Fruit fly (Drosophila melanogaster) Kc167 (cell line): ENCODE measurements around the gene Aduk.

Source experiments
- Sin3A ChIP-seq: fragments of >200 bp; optimal IDR thresholded peaks from 2 replicates; lab custom pipeline; 2018; ENCODE audit warnings: missing external identifiers
- psq ChIP-seq: fragments of >200 bp; optimal IDR thresholded peaks from 2 replicates; lab custom pipeline; 2017; ENCODE audit warnings: missing external identifiers

DNA sequence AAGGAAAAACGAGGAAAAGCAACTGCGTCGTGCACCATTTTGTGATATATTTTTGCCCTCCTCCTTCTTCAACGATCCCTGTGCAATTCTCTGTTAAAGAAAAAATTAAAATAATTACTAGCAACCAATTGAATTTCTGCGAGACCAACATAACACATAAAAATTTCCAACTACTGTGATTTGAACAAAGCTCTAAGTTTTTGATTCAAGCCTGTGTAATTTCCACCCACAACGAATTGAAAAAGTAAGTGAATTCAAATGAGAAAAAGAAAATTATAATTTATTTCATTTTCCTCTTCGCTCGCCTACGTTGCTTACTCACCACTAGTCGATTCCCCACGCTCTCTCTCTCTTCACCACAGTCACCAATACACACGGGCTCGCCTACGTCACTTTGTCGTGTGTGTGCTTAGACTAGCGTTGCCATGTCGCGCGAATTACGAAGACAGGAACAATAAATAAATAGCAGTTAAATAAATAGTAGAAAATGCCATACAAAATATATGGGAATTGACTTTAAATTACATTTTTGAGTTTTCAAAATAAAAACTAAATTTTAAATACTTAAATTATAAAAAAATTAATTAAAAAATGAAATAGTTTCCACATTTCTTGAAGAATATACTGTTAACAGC is 7.9 kb upstream of the Aduk start:
- TF ChIP-seq Sin3A (lab: Kevin White, UChicago): no peak
- TF ChIP-seq psq (lab: Kevin White, UChicago): no peak
